Worm (Caenorhabditis elegans): ENCODE results near the gene srd-29.

srd-29 gene

ce11 chrV:7681388-7681787 is 45.8 kb downstream of the srd-29 start, which contains the start of gene cyp-33A1 (continued):
- no peak for TF ChIP-seq vab-15 (tag; optimal IDR thresholded peaks at IDR 0.05)
- TF ChIP-seq zag-1 (tag; optimal IDR thresholded peaks at IDR 0.05) = no peak
- no peak for TF ChIP-seq C16A3.4 (tag; optimal IDR thresholded peaks at IDR 0.05)
- TF ChIP-seq unc-86 (tag; optimal IDR thresholded peaks at IDR 0.05) = no peak
- TF ChIP-seq dsc-1 (tag; optimal IDR thresholded peaks at IDR 0.05) = no peak
- no peak for TF ChIP-seq jun-1 (tag; optimal IDR thresholded peaks at IDR 0.05)
- peak; percentile 38 for TF ChIP-seq nhr-71 (tag; optimal IDR thresholded peaks at IDR 0.05)
- no peak for TF ChIP-seq ces-1 (GFP tag; optimal IDR thresholded peaks at IDR 0.05)
- no peak for TF ChIP-seq lin-14 (GFP tag; optimal IDR thresholded peaks at IDR 0.05)
- TF ChIP-seq ceh-90 (tag; optimal IDR thresholded peaks at IDR 0.05) = no peak
- no peak for TF ChIP-seq nhr-11 (tag; optimal IDR thresholded peaks at IDR 0.05)
- TF ChIP-seq irx-1 (tag; optimal IDR thresholded peaks at IDR 0.05) = no peak
- no peak for TF ChIP-seq tlp-1 (tag; optimal IDR thresholded peaks at IDR 0.05)
- no peak for TF ChIP-seq zip-4 (GFP tag; optimal IDR thresholded peaks at IDR 0.05)
- TF ChIP-seq nhr-77 (tag; optimal IDR thresholded peaks at IDR 0.05) = no peak
- TF ChIP-seq egl-27 (tag; optimal IDR thresholded peaks at IDR 0.05) = no peak
- TF ChIP-seq aly-2 (tag; optimal IDR thresholded peaks at IDR 0.05) = no peak
- TF ChIP-seq aha-1 (tag; optimal IDR thresholded peaks at IDR 0.05) = no peak
- no peak for TF ChIP-seq ama-1 (optimal IDR thresholded peaks at IDR 0.05)
- no peak for TF ChIP-seq ztf-4 (tag; optimal IDR thresholded peaks at IDR 0.05)
- no peak for TF ChIP-seq sptf-1 (tag; optimal IDR thresholded peaks at IDR 0.05)
- no peak for TF ChIP-seq lin-35 (GFP tag; optimal IDR thresholded peaks at IDR 0.05)
- no peak for TF ChIP-seq ztf-11 (tag; optimal IDR thresholded peaks at IDR 0.05)
- peak in 1 of 6 experiments; percentile 64 for TF ChIP-seq elt-3 (tag; optimal IDR thresholded peaks at IDR 0.05)
- TF ChIP-seq nhr-84 (tag; optimal IDR thresholded peaks at IDR 0.05) = no peak
- peak; percentile 20 for TF ChIP-seq nhr-90 (tag; optimal IDR thresholded peaks at IDR 0.05; ENCODE audit: poor library complexity)
- no peak for TF ChIP-seq unc-130 (tag; optimal IDR thresholded peaks at IDR 0.05)
- TF ChIP-seq fkh-10 (GFP tag; optimal IDR thresholded peaks at IDR 0.05) = no peak
- no peak for TF ChIP-seq mep-1 (tag; optimal IDR thresholded peaks at IDR 0.05)
- no peak for TF ChIP-seq tbx-2 (tag; optimal IDR thresholded peaks at IDR 0.05)
- no peak for TF ChIP-seq fos-1 (tag; optimal IDR thresholded peaks at IDR 0.05)
- TF ChIP-seq blmp-1 (tag; optimal IDR thresholded peaks at IDR 0.05) = peak; percentile 50
- peak; percentile 81 for TF ChIP-seq nhr-85 (tag)
- TF ChIP-seq hpl-2 (GFP tag; optimal IDR thresholded peaks at IDR 0.05) = no peak
- TF ChIP-seq isw-1 (GFP tag; IDR thresholded peaks at IDR 0.05) = no peak
- no peak for TF ChIP-seq ceh-82 (tag; optimal IDR thresholded peaks at IDR 0.05)
- no peak for TF ChIP-seq nhr-76 (tag; optimal IDR thresholded peaks at IDR 0.05)
- TF ChIP-seq xbp-1 (tag; optimal IDR thresholded peaks at IDR 0.05) = no peak
- no peak for TF ChIP-seq nhr-28 (tag; optimal IDR thresholded peaks at IDR 0.05)
- TF ChIP-seq fkh-4 (tag; optimal IDR thresholded peaks at IDR 0.05; ENCODE audit: borderline replicate concordance) = no peak
- TF ChIP-seq alr-1 (tag; optimal IDR thresholded peaks at IDR 0.05; ENCODE audit: borderline replicate concordance) = no peak
- no peak for TF ChIP-seq lir-3 (tag; optimal IDR thresholded peaks at IDR 0.05; ENCODE audit: poor library complexity)
- no peak for TF ChIP-seq swsn-7 (tag; optimal IDR thresholded peaks at IDR 0.05)
- peak; percentile 75 for TF ChIP-seq nhr-20 (tag; optimal IDR thresholded peaks at IDR 0.05)
- TF ChIP-seq ets-5 (GFP tag; IDR thresholded peaks at IDR 0.05) = no peak
- no peak for TF ChIP-seq grh-1 (GFP tag; IDR thresholded peaks at IDR 0.05)
- no peak for TF ChIP-seq nhr-47 (tag; optimal IDR thresholded peaks at IDR 0.05)

Measured in whole organism, L1 larva.